Fruit fly (Drosophila melanogaster) S2 (cell line): Measurements from ENCODE around the gene Rsph3.

Experiments used
- CG8478 ChIP-seq: fragments of >200 bp; optimal IDR thresholded peaks from 2 replicates; lab custom pipeline; 2018
- CTCF ChIP-seq, 2 experiments: fragments of >200 bp; optimal IDR thresholded peaks; 2 replicates each; lab custom pipeline; 2018

DNA sequence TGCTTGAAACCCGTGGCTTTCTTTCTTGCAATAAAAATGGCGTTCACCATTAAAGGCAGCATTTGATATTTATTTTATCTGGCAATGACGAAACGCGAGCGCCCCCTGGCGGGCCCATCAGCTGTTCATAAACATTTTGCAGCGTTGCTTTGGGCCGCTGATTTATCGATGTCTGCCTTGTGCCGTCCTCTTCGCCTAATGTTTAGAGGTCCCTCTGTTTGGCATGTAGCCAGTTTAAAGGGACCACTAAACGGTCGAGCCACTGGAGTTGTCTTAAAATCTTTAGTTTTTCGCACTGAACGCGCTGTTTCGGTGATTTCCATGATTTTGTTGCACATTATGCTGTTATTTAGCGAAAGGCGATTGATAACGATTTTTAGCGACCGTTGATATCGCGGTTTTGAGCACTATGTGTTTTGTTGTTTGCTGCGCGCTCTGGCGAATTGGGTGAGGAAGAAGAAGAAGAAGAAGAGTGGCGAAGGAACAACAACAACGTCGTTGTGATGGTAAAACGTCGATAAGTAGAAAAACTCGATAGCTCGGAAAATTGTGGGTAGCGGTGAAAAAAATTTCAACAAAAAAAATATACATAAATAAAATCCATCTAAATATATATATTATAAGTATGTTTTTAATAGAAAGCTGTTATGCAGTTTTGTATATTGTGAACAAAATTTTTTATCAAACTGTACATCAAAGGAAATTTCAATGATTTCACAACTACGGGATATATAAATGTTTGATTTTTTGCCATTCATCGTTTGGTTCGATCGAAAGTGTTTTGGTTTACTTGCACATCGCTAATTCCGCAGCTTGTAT is 10.6 kb downstream of the Rsph3 start, which contains the start of the genes velo and Sbds:
- TF ChIP-seq CG8478 (lab: Kevin White, UChicago) = no peak
- TF ChIP-seq CTCF (optimal IDR thresholded peaks at IDR 0.05; lab: Kevin White, UChicago) = peak; percentile 93
